Worm (Caenorhabditis elegans): ENCODE measurements around the gene emb-1.
"Not testable (repeated sequence)": the region's sequence is repeated elsewhere in the genome, so short reads cannot be mapped to it uniquely, and the experiment has no call there.

DNA sequence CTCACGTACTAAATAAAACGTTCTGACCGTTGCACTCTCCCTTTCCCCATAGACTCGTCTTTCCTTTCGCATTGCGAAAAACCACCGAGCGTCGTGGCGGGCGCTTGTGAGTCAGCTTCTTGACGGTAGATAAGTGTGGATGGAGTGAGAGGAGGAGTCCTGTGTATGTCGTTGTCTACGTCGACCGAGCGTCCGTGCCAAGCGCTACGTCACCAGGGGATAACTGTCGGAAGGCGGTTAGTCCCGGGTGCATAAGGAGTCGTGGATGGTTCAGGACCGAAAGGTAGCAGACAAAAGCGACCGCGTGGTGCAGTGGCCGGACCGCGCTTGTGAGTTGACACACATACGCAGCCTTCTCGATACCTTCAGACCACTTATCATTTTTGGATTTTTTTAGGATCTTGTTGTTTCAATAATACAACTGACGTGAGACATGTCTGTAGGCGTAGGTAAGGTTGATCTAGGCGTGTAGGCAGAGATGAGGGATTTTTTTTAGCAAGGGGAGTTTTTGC lies 38.0 kb downstream of the emb-1 start:
- TF ChIP-seq egl-27 (tag; optimal IDR thresholded peaks at IDR 0.05), result peak; percentile 7
- not testable (repeated sequence) for TF ChIP-seq mdl-1 (tag; optimal IDR thresholded peaks at IDR 0.05); nhr-11 (tag; optimal IDR thresholded peaks at IDR 0.05); lin-39 (tag; optimal IDR thresholded peaks at IDR 0.05); nhr-6 (tag; optimal IDR thresholded peaks at IDR 0.05); nhr-25 (tag; optimal IDR thresholded peaks at IDR 0.05); nhr-23 (tag; optimal IDR thresholded peaks at IDR 0.05); ama-1 (optimal IDR thresholded peaks at IDR 0.05); ZK546.5 (tag; optimal IDR thresholded peaks at IDR 0.05); nhr-12 (tag; optimal IDR thresholded peaks at IDR 0.05)

All from whole organism, L2 larva.